Worm (Caenorhabditis elegans): ENCODE measurements around the gene C29F9.6.

C29F9.6 gene

ce11 chrIII:86316-86715 is 28.4 kb upstream of the C29F9.6 start, which contains the start of gene attf-3 (continued):
- peak; percentile 47 for TF ChIP-seq dsc-1 (tag; optimal IDR thresholded peaks at IDR 0.05)
- no peak for TF ChIP-seq nhr-76 (tag; optimal IDR thresholded peaks at IDR 0.05)
- no peak for TF ChIP-seq C04F5.9 (tag; optimal IDR thresholded peaks at IDR 0.05)
- TF ChIP-seq mdl-1 (tag; optimal IDR thresholded peaks at IDR 0.05), result peak in 1 of 2 experiments; percentile 57
- peak; percentile 53 for TF ChIP-seq mef-2 (tag; optimal IDR thresholded peaks at IDR 0.05)
- TF ChIP-seq nhr-11 (tag; optimal IDR thresholded peaks at IDR 0.05), result no peak
- no peak for TF ChIP-seq ceh-90 (tag; optimal IDR thresholded peaks at IDR 0.05)
- TF ChIP-seq mep-1 (tag; optimal IDR thresholded peaks at IDR 0.05), result peak; percentile 75
- peak; percentile 35 for TF ChIP-seq unc-86 (tag; optimal IDR thresholded peaks at IDR 0.05)
- TF ChIP-seq snu-23 (GFP tag; optimal IDR thresholded peaks at IDR 0.05), result peak; percentile 70
- TF ChIP-seq ceh-88 (GFP tag; IDR thresholded peaks at IDR 0.05), result peak; percentile 20; the same call in 1 of the 2 replicates
- TF ChIP-seq lin-39 (tag; optimal IDR thresholded peaks at IDR 0.05), result no peak

ce11 chrIII:87183-87582 is 27.5 kb upstream of the C29F9.6 start, which contains the start of the genes F54C4.4 and mrpl-40:
F54C4.4 (minus strand) TSS chrIII:87381.
mrpl-40 (plus strand) TSS chrIII:87559.
- TF ChIP-seq nhr-77 (tag; optimal IDR thresholded peaks at IDR 0.05) (peak; percentile 18), ceh-88 (GFP tag; IDR thresholded peaks at IDR 0.05) (no peak), nhr-12 (tag; optimal IDR thresholded peaks at IDR 0.05) (no peak), ztf-4 (tag; optimal IDR thresholded peaks at IDR 0.05) (no peak), ceh-82 (tag; optimal IDR thresholded peaks at IDR 0.05) (peak; percentile 56 to 87 (median 59)), hlh-17 (GFP tag; optimal IDR thresholded peaks at IDR 0.05; ENCODE audit: borderline replicate concordance) (no peak), mdl-1 (tag; optimal IDR thresholded peaks at IDR 0.05) (peak in 1 of 2 experiments; percentile 34), nhr-47 (tag; optimal IDR thresholded peaks at IDR 0.05) (peak; percentile 84), efl-1 (optimal IDR thresholded peaks at IDR 0.05) (peak; percentile 72 to 77), efl-1 (GFP tag; optimal IDR thresholded peaks at IDR 0.05 in 1 of 2) (peak; percentile 63 to 96), nhr-85 (tag) (peak; percentile 81), vab-15 (tag; optimal IDR thresholded peaks at IDR 0.05) (no peak), nhr-237 (tag; optimal IDR thresholded peaks at IDR 0.05) (peak; percentile 11), ceh-8 (GFP tag; optimal IDR thresholded peaks at IDR 0.05) (no peak), sup-37 (GFP tag; optimal IDR thresholded peaks at IDR 0.05) (no peak), nhr-20 (tag; optimal IDR thresholded peaks at IDR 0.05) (peak; percentile 53), nhr-19 (GFP tag; conservative IDR thresholded peaks at IDR 0.05) (peak; percentile 58), tbx-2 (tag; optimal IDR thresholded peaks at IDR 0.05) (peak; percentile 69), dpl-1 (GFP tag; optimal IDR thresholded peaks at IDR 0.05) (peak; percentile 45 to 67 (median 65)), ets-5 (GFP tag; IDR thresholded peaks at IDR 0.05) (no peak), dsc-1 (tag; optimal IDR thresholded peaks at IDR 0.05) (peak; percentile 58), efl-3 (GFP tag; optimal IDR thresholded peaks at IDR 0.05) (no peak), C16A3.4 (tag; optimal IDR thresholded peaks at IDR 0.05) (peak; percentile 74), nhr-84 (tag; optimal IDR thresholded peaks at IDR 0.05) (no peak), elt-2 (tag; optimal IDR thresholded peaks at IDR 0.05) (no peak), nhr-11 (tag; optimal IDR thresholded peaks at IDR 0.05) (no peak), lin-15B (tag; optimal IDR thresholded peaks at IDR 0.05) (peak; percentile 46), lsy-2 (tag; optimal IDR thresholded peaks at IDR 0.05) (peak; percentile 81 to 83), pax-3 (tag; optimal IDR thresholded peaks at IDR 0.05) (peak; percentile 40), irx-1 (tag; optimal IDR thresholded peaks at IDR 0.05) (peak; percentile 57), blmp-1 (tag; optimal IDR thresholded peaks at IDR 0.05) (peak; percentile 14), mab-9 (GFP tag; IDR thresholded peaks at IDR 0.05) (no peak), unc-86 (tag; optimal IDR thresholded peaks at IDR 0.05) (peak; percentile 72), isw-1 (GFP tag; IDR thresholded peaks at IDR 0.05) (peak; percentile 74), sox-4 (tag; optimal IDR thresholded peaks at IDR 0.05) (no peak), snu-23 (GFP tag; optimal IDR thresholded peaks at IDR 0.05) (peak; percentile 86), zag-1 (tag; optimal IDR thresholded peaks at IDR 0.05) (no peak), F16B12.6 (tag; optimal IDR thresholded peaks at IDR 0.05) (peak; percentile 36), ceh-63 (GFP tag; optimal IDR thresholded peaks at IDR 0.05) (no peak), C04F5.9 (tag; optimal IDR thresholded peaks at IDR 0.05) (no peak), unc-62 (GFP tag; optimal IDR thresholded peaks at IDR 0.05) (no peak), aly-2 (tag; optimal IDR thresholded peaks at IDR 0.05) (no peak), ama-1 (optimal IDR thresholded peaks at IDR 0.05) (no peak), C34B4.2 (tag; optimal IDR thresholded peaks at IDR 0.05) (no peak), lin-39 (tag; optimal IDR thresholded peaks at IDR 0.05) (peak; percentile 62), lin-14 (GFP tag; optimal IDR thresholded peaks at IDR 0.05) (peak; percentile 73), nhr-76 (tag; optimal IDR thresholded peaks at IDR 0.05) (no peak), rnt-1 (tag; optimal IDR thresholded peaks at IDR 0.05) (peak; percentile 60)
